Worm (Caenorhabditis elegans): ENCODE measurements around the gene C53B4.2.

DNA sequence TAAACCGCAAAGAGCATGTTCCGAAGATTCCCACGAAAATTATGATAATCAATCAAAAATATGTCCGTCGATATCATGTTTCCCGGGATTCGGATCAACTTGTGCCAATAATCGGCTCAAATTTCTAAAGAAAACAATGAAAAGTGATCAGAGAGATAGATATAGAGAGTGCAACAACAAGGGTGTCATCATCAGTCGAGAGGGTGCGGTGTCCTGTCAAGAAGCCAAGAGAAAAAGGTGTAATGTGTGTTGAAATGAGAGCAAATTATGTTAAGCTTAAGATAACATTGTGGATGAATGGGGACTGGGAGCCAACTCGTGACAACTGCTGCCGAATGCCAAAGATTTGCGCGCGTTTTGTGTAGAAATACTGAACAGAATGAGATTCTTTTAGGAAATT is 42.0 kb downstream of the C53B4.2 start:
- TF ChIP-seq hmg-1.1 (GFP tag; IDR thresholded peaks at IDR 0.05) (no peak), egl-27 (tag; optimal IDR thresholded peaks at IDR 0.05) (no peak), mep-1 (tag; optimal IDR thresholded peaks at IDR 0.05) (no peak), php-3 (GFP tag; IDR thresholded peaks at IDR 0.05) (no peak), dve-1 (tag; optimal IDR thresholded peaks at IDR 0.05; ENCODE audit: insufficient read depth) (no peak)
